Fruit fly (Drosophila melanogaster) Kc167 (cell line): ENCODE data around the gene CG31909.

ENCODE experiments used
- Myc ChIP-seq: fragments of >200 bp; optimal IDR thresholded peaks from 2 replicates; lab custom pipeline; 2017; ENCODE audit warnings: missing external identifiers
- Sin3A ChIP-seq: fragments of >200 bp; optimal IDR thresholded peaks from 2 replicates; lab custom pipeline; 2018; ENCODE audit warnings: missing external identifiers
- h ChIP-seq: fragments of >200 bp; optimal IDR thresholded peaks from 3 replicates; lab custom pipeline; 2018; ENCODE audit warnings: missing external identifiers
- psq ChIP-seq: fragments of >200 bp; optimal IDR thresholded peaks from 2 replicates; lab custom pipeline; 2017; ENCODE audit warnings: missing external identifiers

DNA sequence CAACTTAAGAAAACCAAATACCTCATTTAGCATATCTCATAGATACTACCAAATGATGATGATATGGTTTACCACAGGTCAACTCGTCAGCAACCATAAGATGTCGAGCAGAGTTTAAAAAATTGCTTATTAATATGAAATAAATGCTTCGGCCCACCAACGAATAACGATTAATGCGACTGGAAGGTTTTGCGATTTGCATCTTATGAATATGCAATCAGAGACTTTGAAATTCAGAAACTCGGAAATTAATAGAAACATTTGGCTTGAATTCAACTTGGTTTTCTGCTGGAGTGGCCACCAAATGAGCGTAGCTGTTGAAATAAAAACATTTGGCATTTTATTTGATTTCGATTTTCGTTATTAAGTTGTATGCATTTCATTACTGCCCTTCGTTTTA is 27.5 kb downstream of the CG31909 start:
- TF ChIP-seq h (lab: Kevin White, UChicago) (no peak), Myc (no peak), Sin3A (lab: Kevin White, UChicago) (no peak), psq (no peak)
